Worm (Caenorhabditis elegans) whole organism, mixed stage, embryonic: Measurements from ENCODE around the gene Y14H12A.1.

ENCODE experiments used
- ces-1 ChIP-seq: fragments of 150-350 bp; optimal IDR thresholded peaks from 2 replicates; lab custom pipeline; 2014; ENCODE audit warnings: missing biosample characterization, missing genetic modification reagents, missing genetic modification characterization
- nhr-2 ChIP-seq: fragments of 150-350 bp; optimal IDR thresholded peaks from 2 replicates; lab custom pipeline; 2014; ENCODE audit warnings: missing biosample characterization, missing genetic modification characterization
- unc-39 ChIP-seq: fragments of 150-350 bp; optimal IDR thresholded peaks from 2 replicates; lab custom pipeline; 2014; ENCODE audit warnings: missing biosample characterization, missing genetic modification characterization

DNA sequence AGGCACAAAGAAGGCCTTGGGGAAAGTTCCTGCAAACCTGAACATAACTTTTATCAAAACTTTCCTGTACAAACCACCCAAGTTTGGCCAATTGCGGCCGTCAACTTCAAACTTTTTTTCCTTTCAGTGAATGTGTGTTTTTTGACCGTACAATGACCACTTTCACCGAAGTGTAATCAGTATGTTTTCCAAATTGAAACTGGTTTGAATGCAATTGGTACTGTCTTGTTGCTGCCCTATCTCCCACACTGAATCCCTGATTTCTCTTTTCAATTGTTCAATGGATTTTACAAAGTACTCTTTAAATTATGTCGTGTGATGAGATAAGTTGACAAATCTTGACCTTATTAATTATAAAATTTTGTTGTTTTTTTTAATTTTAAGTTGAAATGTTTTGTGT, 7.4 kb downstream of the Y14H12A.1 start:
- TF ChIP-seq nhr-2 (tag; lab: Kevin White, UChicago): no peak
- TF ChIP-seq unc-39 (tag; lab: Kevin White, UChicago): no peak
- TF ChIP-seq ces-1: no peak
